Worm (Caenorhabditis elegans) whole organism, late embryonic: ENCODE results near the gene pqn-35.

Source experiments
- C08G9.2 ChIP-seq: sonication (generic microtip); optimal IDR thresholded peaks from 2 replicates; lab custom pipeline; 2016; ENCODE audit warnings: mild to moderate bottlenecking, missing genetic modification characterization, moderate library complexity, missing compliant biosample characterization
- C38D4.7 ChIP-seq: fragments of 200-800 bp; sonication (Bioruptor generic); optimal IDR thresholded peaks from 2 replicates; lab custom pipeline; 2018; ENCODE audit warnings: mild to moderate bottlenecking, missing genetic modification characterization, moderate library complexity, missing compliant biosample characterization
- K02D7.2 ChIP-seq: sonication (generic microtip); optimal IDR thresholded peaks from 2 replicates; lab custom pipeline; 2017; ENCODE audit warnings: mild to moderate bottlenecking, missing genetic modification characterization, missing compliant biosample characterization
- ama-1 ChIP-seq: fragments of 150-350 bp; optimal IDR thresholded peaks from 2 replicates; lab custom pipeline; 2014
- ceh-19 ChIP-seq: fragments of 200-800 bp; sonication (Bioruptor generic); optimal IDR thresholded peaks from 2 replicates; lab custom pipeline; 2018; ENCODE audit warnings: mild to moderate bottlenecking, missing genetic modification characterization, missing compliant biosample characterization
- ceh-2 ChIP-seq: sonication (generic microtip); optimal IDR thresholded peaks from 2 replicates; lab custom pipeline; 2016; ENCODE audit warnings: missing genotype, missing genetic modification characterization, missing compliant biosample characterization
- ceh-24 ChIP-seq: sonication (generic microtip); optimal IDR thresholded peaks from 2 replicates; lab custom pipeline; 2016; ENCODE audit warnings: mild to moderate bottlenecking, missing genetic modification characterization, missing compliant biosample characterization
- ceh-30 ChIP-seq: fragments of 150-350 bp; optimal IDR thresholded peaks from 2 replicates; lab custom pipeline; 2014; ENCODE audit warnings: missing biosample characterization, missing genetic modification characterization
- ceh-34 ChIP-seq: sonication (generic microtip); optimal IDR thresholded peaks from 2 replicates; lab custom pipeline; 2016; ENCODE audit warnings: mild to moderate bottlenecking, missing genetic modification characterization, missing compliant biosample characterization
- ceh-48 ChIP-seq: sonication (generic microtip); optimal IDR thresholded peaks from 2 replicates; lab custom pipeline; 2016; ENCODE audit warnings: missing genetic modification characterization, inconsistent platforms, missing compliant biosample characterization
- ceh-6 ChIP-seq: fragments of 200-800 bp; sonication (Bioruptor generic); optimal IDR thresholded peaks from 2 replicates; lab custom pipeline; 2018; ENCODE audit warnings: mild to moderate bottlenecking, missing genetic modification characterization, missing compliant biosample characterization
- dmd-4 ChIP-seq: sonication (generic microtip); optimal IDR thresholded peaks from 2 replicates; lab custom pipeline; 2016; ENCODE audit warnings: borderline replicate concordance, missing genetic modification characterization, missing compliant biosample characterization
- elt-4 ChIP-seq: sonication (generic microtip); optimal IDR thresholded peaks from 2 replicates; lab custom pipeline; 2016; ENCODE audit warnings: missing genetic modification characterization, missing compliant biosample characterization
- fax-1 ChIP-seq: sonication (generic microtip); optimal IDR thresholded peaks from 2 replicates; lab custom pipeline; 2016; ENCODE audit warnings: missing genotype, missing genetic modification characterization, missing compliant biosample characterization
- fkh-10 ChIP-seq: fragments of 150-350 bp; optimal IDR thresholded peaks from 2 replicates; lab custom pipeline; 2014; ENCODE audit warnings: missing biosample characterization, missing genetic modification reagents, missing genetic modification characterization
- hlh-13 ChIP-seq: fragments of 200-800 bp; sonication (Bioruptor generic); optimal IDR thresholded peaks from 2 replicates; lab custom pipeline; 2018; ENCODE audit warnings: mild to moderate bottlenecking, missing genetic modification characterization, missing compliant biosample characterization
- hlh-6 ChIP-seq: sonication (generic microtip); optimal IDR thresholded peaks from 2 replicates; lab custom pipeline; 2016; ENCODE audit warnings: missing genotype, missing genetic modification characterization, missing compliant biosample characterization
- hlh-8 ChIP-seq: sonication (generic microtip); optimal IDR thresholded peaks from 2 replicates; lab custom pipeline; 2016; ENCODE audit warnings: missing genotype, missing genetic modification characterization, missing compliant biosample characterization
- mec-3 ChIP-seq: sonication (generic microtip); optimal IDR thresholded peaks from 2 replicates; lab custom pipeline; 2016; ENCODE audit warnings: borderline replicate concordance, missing genetic modification characterization, missing compliant biosample characterization
- nfya-1 ChIP-seq: sonication (generic microtip); optimal IDR thresholded peaks from 2 replicates; lab custom pipeline; 2017; ENCODE audit warnings: missing genetic modification characterization, mild to moderate bottlenecking, missing compliant biosample characterization, antibody characterized with exemption, moderate library complexity
- nhr-11 ChIP-seq: fragments of 150-350 bp; optimal IDR thresholded peaks from 2 replicates; lab custom pipeline; 2014; ENCODE audit warnings: missing biosample characterization, missing genetic modification characterization
- nhr-232 ChIP-seq: sonication (generic microtip); optimal IDR thresholded peaks from 2 replicates; lab custom pipeline; 2016; ENCODE audit warnings: missing genetic modification characterization, missing compliant biosample characterization
- odd-2 ChIP-seq: sonication (generic microtip); optimal IDR thresholded peaks from 2 replicates; lab custom pipeline; 2017; ENCODE audit warnings: antibody characterized with exemption, mild to moderate bottlenecking, missing genetic modification characterization, missing compliant biosample characterization
- pat-9 ChIP-seq: fragments of 200-800 bp; sonication (Bioruptor generic); optimal IDR thresholded peaks from 2 replicates; lab custom pipeline; 2018; ENCODE audit warnings: mild to moderate bottlenecking, missing genetic modification characterization, moderate library complexity, missing compliant biosample characterization
- pax-1 ChIP-seq: fragments of 150-350 bp; optimal IDR thresholded peaks from 2 replicates; lab custom pipeline; 2014; ENCODE audit warnings: missing biosample characterization, missing genetic modification characterization
- pha-2 ChIP-seq: sonication (generic microtip); optimal IDR thresholded peaks from 2 replicates; lab custom pipeline; 2017; ENCODE audit warnings: mild to moderate bottlenecking, missing genetic modification characterization, missing compliant biosample characterization
- pha-4 ChIP-seq: fragments of 150-350 bp; optimal IDR thresholded peaks from 2 replicates; lab custom pipeline; 2018; ENCODE audit warnings: missing biosample characterization, missing genetic modification reagents, missing genetic modification characterization
- pqm-1 ChIP-seq: sonication (generic microtip); optimal IDR thresholded peaks from 2 replicates; lab custom pipeline; 2016; ENCODE audit warnings: missing genetic modification characterization, missing compliant biosample characterization
- pros-1 ChIP-seq: fragments of 150-350 bp; optimal IDR thresholded peaks from 2 replicates; lab custom pipeline; 2014; ENCODE audit warnings: missing biosample characterization, missing genetic modification reagents, missing genetic modification characterization
- ref-2 ChIP-seq: sonication (generic microtip); optimal IDR thresholded peaks from 2 replicates; lab custom pipeline; 2016; ENCODE audit warnings: missing genetic modification characterization, missing compliant biosample characterization
- sdc-2 ChIP-seq: sonication (generic microtip); optimal IDR thresholded peaks from 2 replicates; lab custom pipeline; 2016; ENCODE audit warnings: missing genotype, missing genetic modification characterization, missing compliant biosample characterization
- sox-4 ChIP-seq: sonication (generic microtip); optimal IDR thresholded peaks from 2 replicates; lab custom pipeline; 2017; ENCODE audit warnings: mild to moderate bottlenecking, missing genetic modification characterization, inconsistent platforms, missing compliant biosample characterization
- tbx-2 ChIP-seq: sonication (generic microtip); optimal IDR thresholded peaks from 2 replicates; lab custom pipeline; 2016; ENCODE audit warnings: missing genetic modification characterization, missing compliant biosample characterization
- ttx-3 ChIP-seq: sonication (generic microtip); optimal IDR thresholded peaks from 2 replicates; lab custom pipeline; 2016; ENCODE audit warnings: missing genetic modification reagents, missing genetic modification characterization, missing compliant biosample characterization
- unc-3 ChIP-seq, 2 experiments: fragments of 200-800 bp in 1 of 2; sonication (Bioruptor generic) in 1 of 2; sonication (generic microtip) in 1 of 2; conservative IDR thresholded peaks in 1 of 2; optimal IDR thresholded peaks in 1 of 2; 2 replicates each; pipeline versions ENCODE4 v1.3.6 to Lab custom; 2016 to 2022; ENCODE audit warnings: missing compliant biosample characterization in 2 of 2, missing genetic modification characterization in 2 of 2, missing genetic modification reagents in 1 of 2
- unc-42 ChIP-seq: sonication (generic microtip); optimal IDR thresholded peaks from 2 replicates; lab custom pipeline; 2016; ENCODE audit warnings: missing genotype, missing genetic modification characterization, missing compliant biosample characterization
- unc-55 ChIP-seq: sonication (generic microtip); optimal IDR thresholded peaks from 2 replicates; lab custom pipeline; 2017; ENCODE audit warnings: missing biosample characterization, missing genetic modification reagents, missing genetic modification characterization
- zip-5 ChIP-seq: sonication (generic microtip); optimal IDR thresholded peaks from 2 replicates; lab custom pipeline; 2016; ENCODE audit warnings: missing genetic modification characterization, missing compliant biosample characterization
- ztf-16 ChIP-seq: sonication (generic microtip); optimal IDR thresholded peaks from 2 replicates; lab custom pipeline; 2017; ENCODE audit warnings: missing genetic modification characterization, missing compliant biosample characterization

Gene pqn-35

DNA sequence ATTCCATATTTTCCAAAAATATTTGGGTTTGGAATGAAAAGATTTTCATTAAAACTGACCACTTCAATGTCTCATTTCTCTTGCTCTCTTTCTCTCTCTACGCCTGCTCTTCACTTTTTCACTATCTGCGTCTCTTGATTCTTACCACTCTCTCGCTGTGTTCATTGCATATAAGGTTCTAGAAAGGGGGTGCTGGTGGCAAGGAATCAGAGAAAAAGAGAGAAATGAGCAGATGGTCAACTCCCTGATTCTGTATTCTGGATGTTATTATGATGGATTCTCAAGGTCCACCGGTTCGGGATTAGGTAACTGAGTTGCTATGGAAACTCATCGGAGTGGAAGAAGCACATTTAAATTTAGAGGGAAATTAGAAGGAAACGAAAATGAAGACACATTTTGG, 28.0 kb downstream of the pqn-35 start:
- TF ChIP-seq pha-2 (tag; lab: Kevin White, UChicago) (no peak), ref-2 (tag; lab: Kevin White, UChicago) (peak; percentile 22), nfya-1 (tag; lab: Kevin White, UChicago) (peak; percentile 38), ceh-48 (tag; lab: Kevin White, UChicago) (no peak), sdc-2 (tag; lab: Kevin White, UChicago) (no peak)

DNA sequence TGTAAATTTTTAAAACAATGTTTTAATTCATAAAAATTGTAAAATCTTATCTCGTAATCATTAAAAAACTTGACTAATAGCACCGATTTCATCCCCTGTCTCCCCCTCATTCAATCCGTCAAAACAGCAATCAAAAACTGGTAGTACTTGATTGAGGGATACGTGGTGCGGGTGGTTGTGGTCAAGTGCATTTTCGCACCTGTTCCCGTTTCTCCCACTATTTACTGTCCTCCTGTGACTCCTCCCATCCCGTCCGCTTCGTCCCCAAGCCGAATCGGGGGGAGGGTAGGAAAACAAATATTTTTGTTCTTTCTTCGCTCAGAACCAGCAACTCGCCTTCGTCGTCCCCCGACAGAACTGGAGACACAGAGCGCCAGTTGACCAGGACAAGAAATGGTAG, 36.0 kb downstream of the pqn-35 start, which contains the start of gene lgc-27:
lgc-27 (plus strand) TSS at position 301 of the 400 bp plus-strand sequence.
- no peak for TF ChIP-seq hlh-6 (tag; lab: Kevin White, UChicago)
- TF ChIP-seq tbx-2 (tag; lab: Kevin White, UChicago): peak; percentile 44
- TF ChIP-seq, all 69 proteins: peak for 1

DNA sequence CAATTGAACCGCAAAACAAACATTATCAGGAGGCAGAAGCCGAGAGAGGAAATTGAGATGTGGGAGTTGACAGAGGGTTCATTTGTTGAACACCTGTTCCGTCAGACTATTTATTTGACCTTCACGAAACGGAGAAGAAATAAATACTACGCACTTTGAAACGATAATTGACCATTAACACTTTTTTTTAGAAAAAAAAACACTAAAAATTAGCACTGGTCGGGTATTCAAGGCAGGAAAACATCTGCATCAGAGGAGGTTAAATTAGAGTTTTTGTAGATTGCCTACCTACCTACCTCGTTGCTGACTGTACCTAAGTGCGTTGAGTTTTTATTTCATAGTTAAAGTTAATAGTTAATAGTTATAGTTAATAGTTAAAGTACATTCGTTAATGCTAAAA, 37.3 kb downstream of the pqn-35 start:
- TF ChIP-seq nfya-1 (tag; lab: Kevin White, UChicago) (no peak), pax-1 (peak; percentile 8)

DNA sequence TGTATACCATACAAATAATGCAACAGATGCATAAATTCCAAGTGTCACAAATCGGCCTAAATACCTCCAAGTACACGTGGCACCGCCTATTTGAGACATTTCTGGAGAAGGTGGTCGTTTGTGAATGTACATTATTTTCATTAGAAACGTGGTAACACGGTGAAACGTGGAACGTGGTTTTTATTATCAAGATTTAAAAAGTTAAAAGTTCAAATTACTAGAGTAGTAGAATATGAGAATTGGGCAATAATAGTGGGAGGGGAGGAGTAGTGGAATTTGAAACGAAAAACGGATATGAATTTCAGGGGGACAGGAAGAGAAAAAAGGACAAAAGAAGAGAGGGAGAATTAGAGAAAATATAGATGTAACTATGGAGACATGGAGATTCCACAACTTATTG, 43.0 kb downstream of the pqn-35 start, which contains the start of gene fut-6:
fut-6 (minus strand) TSS at position 101 of the 400 bp plus-strand sequence.
- TF ChIP-seq ceh-19 (GFP tag; lab: Kevin White, UChicago): no peak
- TF ChIP-seq sox-4 (tag; lab: Kevin White, UChicago): no peak
- TF ChIP-seq dmd-4 (tag; lab: Kevin White, UChicago): no peak
- no peak for TF ChIP-seq zip-5
- no peak for TF ChIP-seq hlh-8 (tag; lab: Kevin White, UChicago)
- no peak for TF ChIP-seq odd-2 (tag; lab: Kevin White, UChicago)
- TF ChIP-seq nhr-11 (tag; lab: Kevin White, UChicago): no peak
- TF ChIP-seq elt-4 (tag; lab: Kevin White, UChicago): no peak
- no peak for TF ChIP-seq unc-55 (GFP tag; lab: Kevin White, UChicago)
- TF ChIP-seq fkh-10 (GFP tag; lab: Kevin White, UChicago): no peak
- no peak for TF ChIP-seq ceh-34 (tag; lab: Kevin White, UChicago)
- TF ChIP-seq pqm-1: no peak
- TF ChIP-seq ztf-16 (tag; lab: Kevin White, UChicago): no peak
- TF ChIP-seq ceh-30 (tag; lab: Kevin White, UChicago): no peak
- TF ChIP-seq C38D4.7 (GFP tag; lab: Kevin White, UChicago): no peak
- TF ChIP-seq pha-4: no peak

DNA sequence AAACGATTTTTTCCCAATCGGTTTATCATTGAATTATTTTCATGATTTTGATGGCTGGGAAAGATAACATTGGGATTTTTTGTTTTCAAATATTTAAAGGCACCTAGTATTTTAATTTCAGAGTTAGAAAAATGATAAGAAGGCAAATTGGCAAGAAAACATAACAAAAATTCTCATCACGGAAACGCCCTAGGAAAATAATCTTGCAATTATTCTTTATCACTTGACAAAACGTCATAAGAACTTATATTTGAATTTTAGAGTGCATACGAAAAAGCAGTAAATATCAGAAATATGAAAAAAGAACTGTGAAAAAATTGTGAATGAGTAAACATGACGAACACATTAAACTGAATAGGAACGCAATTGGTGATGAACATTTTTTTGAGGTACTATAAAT, 44.6 kb downstream of the pqn-35 start:
- TF ChIP-seq unc-3 (GFP tag; conservative IDR thresholded peaks at IDR 0.05; lab: Robert Waterston, UW): no peak
- TF ChIP-seq unc-3 (tag; optimal IDR thresholded peaks at IDR 0.05; lab: Kevin White, UChicago): no peak
- no peak for TF ChIP-seq ceh-6
- TF ChIP-seq pat-9 (tag; lab: Kevin White, UChicago): no peak
- no peak for TF ChIP-seq tbx-2 (tag; lab: Kevin White, UChicago)
- TF ChIP-seq nhr-232 (tag; lab: Kevin White, UChicago): no peak
- no peak for TF ChIP-seq K02D7.2 (tag; lab: Kevin White, UChicago)
- TF ChIP-seq ceh-2: no peak
- no peak for TF ChIP-seq unc-55 (GFP tag; lab: Kevin White, UChicago)
- no peak for TF ChIP-seq ama-1
- TF ChIP-seq zip-5: no peak
- no peak for TF ChIP-seq unc-42 (tag; lab: Kevin White, UChicago)
- TF ChIP-seq C08G9.2 (tag; lab: Kevin White, UChicago): no peak
- no peak for TF ChIP-seq mec-3 (tag; lab: Kevin White, UChicago)
- no peak for TF ChIP-seq hlh-13
- no peak for TF ChIP-seq pros-1 (tag; lab: Kevin White, UChicago)
- no peak for TF ChIP-seq ceh-24 (tag; lab: Kevin White, UChicago)
- TF ChIP-seq fax-1: no peak
- TF ChIP-seq ttx-3: no peak
- TF ChIP-seq, all 69 proteins: peak for 0
